Fruit fly (Drosophila melanogaster): ENCODE measurements around the gene CG9921.

Gene CG9921

dm6 chrX:16308310-16308918 lies 25.0 kb downstream of the CG9921 start, which contains the start of gene Had1 (continued):
- no peak for TF ChIP-seq corto (GFP tag; optimal IDR thresholded peaks at IDR 0.05)
- TF ChIP-seq jing (GFP tag; optimal IDR thresholded peaks at IDR 0.05), result no peak
- TF ChIP-seq exex (tag; optimal IDR thresholded peaks at IDR 0.05), result peak; percentile 77
- TF ChIP-seq pita (GFP tag; optimal IDR thresholded peaks at IDR 0.05), result no peak
- TF ChIP-seq CG14965 (GFP tag; optimal IDR thresholded peaks at IDR 0.05; ENCODE audit: borderline replicate concordance), result no peak
- no peak for TF ChIP-seq CG2678 (tag; optimal IDR thresholded peaks at IDR 0.05)
- TF ChIP-seq CG4730 (GFP tag; IDR thresholded peaks at IDR 0.05), result no peak
- TF ChIP-seq lola (GFP tag; optimal IDR thresholded peaks at IDR 0.05), result no peak
- no peak for TF ChIP-seq CG13296 (GFP tag; optimal IDR thresholded peaks at IDR 0.05)
- TF ChIP-seq bab2 (GFP tag; optimal IDR thresholded peaks at IDR 0.05), result no peak
- TF ChIP-seq run (tag; optimal IDR thresholded peaks at IDR 0.05), result no peak
- TF ChIP-seq lmd (GFP tag; IDR thresholded peaks at IDR 0.05), result no peak
- no peak for TF ChIP-seq ash1 (GFP tag; optimal IDR thresholded peaks at IDR 0.05)
- no peak for TF ChIP-seq CG31441 (GFP tag; IDR thresholded peaks at IDR 0.05)
- no peak for TF ChIP-seq peb (GFP tag; IDR thresholded peaks at IDR 0.05)
- TF ChIP-seq grau (tag; optimal IDR thresholded peaks at IDR 0.05), result no peak
- TF ChIP-seq MBD-R2 (GFP tag; IDR thresholded peaks at IDR 0.05), result no peak
- TF ChIP-seq Pdp1 (GFP tag; optimal IDR thresholded peaks at IDR 0.05), result no peak
- TF ChIP-seq CG1529 (GFP tag; optimal IDR thresholded peaks at IDR 0.05), result no peak
- no peak for TF ChIP-seq Ravus (GFP tag; IDR thresholded peaks at IDR 0.05)
- no peak for TF ChIP-seq CG8290 (GFP tag; optimal IDR thresholded peaks at IDR 0.05)
- no peak for TF ChIP-seq CG8290 (tag; optimal IDR thresholded peaks at IDR 0.05)
- TF ChIP-seq CG12236 (GFP tag; optimal IDR thresholded peaks at IDR 0.05), result no peak
- TF ChIP-seq CG18262 (tag; optimal IDR thresholded peaks at IDR 0.05), result peak; percentile 57
- TF ChIP-seq Gsc (GFP tag; IDR thresholded peaks at IDR 0.05), result no peak
- TF ChIP-seq repo (GFP tag; optimal IDR thresholded peaks at IDR 0.05), result no peak
- 0 out of 3 replicates have a peak, but pooled peaks have one; percentile 34 for TF ChIP-seq HLH4C (GFP tag; IDR thresholded peaks at IDR 0.05; ENCODE audit: partially characterized antibody)
- TF ChIP-seq vnd (GFP tag; IDR thresholded peaks at IDR 0.05; ENCODE audit: partially characterized antibody), result no peak
- no peak for TF ChIP-seq NK7.1 (GFP tag; optimal IDR thresholded peaks at IDR 0.05)
- TF ChIP-seq CG7556 (GFP tag; optimal IDR thresholded peaks at IDR 0.05), result no peak
- peak; percentile 71 for TF ChIP-seq CG10543 (GFP tag; optimal IDR thresholded peaks at IDR 0.05)
- no peak for TF ChIP-seq nmo (GFP tag; optimal IDR thresholded peaks at IDR 0.05)
- TF ChIP-seq stc (GFP tag; IDR thresholded peaks at IDR 0.05), result no peak
- TF ChIP-seq gce (GFP tag; IDR thresholded peaks at IDR 0.05), result no peak
- TF ChIP-seq Lpt (GFP tag; optimal IDR thresholded peaks at IDR 0.05), result no peak
- TF ChIP-seq trem (tag; optimal IDR thresholded peaks at IDR 0.05), result no peak
- no peak for TF ChIP-seq CG10959 (GFP tag; IDR thresholded peaks at IDR 0.05)
- no peak for TF ChIP-seq Vsx1 (GFP tag; optimal IDR thresholded peaks at IDR 0.05)
- no peak for TF ChIP-seq emc (GFP tag; optimal IDR thresholded peaks at IDR 0.05)
- TF ChIP-seq en (GFP tag; optimal IDR thresholded peaks at IDR 0.05), result no peak
- no peak for TF ChIP-seq zfh1 (GFP tag; IDR thresholded peaks at IDR 0.05)
- no peak for TF ChIP-seq CG17912 (GFP tag; optimal IDR thresholded peaks at IDR 0.05)
- TF ChIP-seq Dek (tag; optimal IDR thresholded peaks at IDR 0.05), result no peak
- TF ChIP-seq CG31365 (tag; optimal IDR thresholded peaks at IDR 0.05), result no peak
- TF ChIP-seq Usf (GFP tag; optimal IDR thresholded peaks at IDR 0.05), result no peak
- TF ChIP-seq abd-A (tag; optimal IDR thresholded peaks at IDR 0.05), result no peak
- TF ChIP-seq ci (GFP tag; IDR thresholded peaks at IDR 0.05), result no peak
- TF ChIP-seq B-H2 (GFP tag; optimal IDR thresholded peaks at IDR 0.05), result no peak
- TF ChIP-seq Atf-2 (GFP tag; optimal IDR thresholded peaks at IDR 0.05), result no peak
- TF ChIP-seq Hr3 (GFP tag; optimal IDR thresholded peaks at IDR 0.05), result no peak
- TF ChIP-seq unpg (GFP tag; optimal IDR thresholded peaks at IDR 0.05), result no peak
